Worm (Caenorhabditis elegans): ENCODE results near the gene F43C11.2.

DNA sequence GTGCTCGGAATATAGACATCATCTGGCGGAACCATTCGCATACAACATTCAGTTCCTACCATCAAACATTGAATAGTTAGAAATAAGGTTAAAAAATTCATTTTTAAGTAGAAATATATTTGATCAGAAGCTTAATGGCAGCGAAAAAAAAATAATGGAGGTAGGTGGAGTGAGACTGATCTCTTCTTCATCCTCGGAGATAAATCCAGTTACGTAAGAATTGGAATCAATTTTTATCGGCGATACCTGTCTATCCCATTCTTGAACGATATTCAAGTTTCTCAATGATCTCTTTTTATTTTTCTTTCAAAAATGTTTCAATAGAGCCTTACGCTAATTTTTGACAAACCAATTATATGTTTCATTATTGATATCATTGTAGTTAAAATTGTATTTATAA, 30.9 kb downstream of the F43C11.2 start, which contains the start of gene F16G10.9:
- TF ChIP-seq him-1 (tag; optimal IDR thresholded peaks at IDR 0.05), result no peak
- TF ChIP-seq dao-5 (tag; optimal IDR thresholded peaks at IDR 0.05), result no peak

Measured in whole organism, L4/young adult.